Fruit fly (Drosophila melanogaster): Measurements from ENCODE around the gene ArgRS.

ArgRS gene

DNA sequence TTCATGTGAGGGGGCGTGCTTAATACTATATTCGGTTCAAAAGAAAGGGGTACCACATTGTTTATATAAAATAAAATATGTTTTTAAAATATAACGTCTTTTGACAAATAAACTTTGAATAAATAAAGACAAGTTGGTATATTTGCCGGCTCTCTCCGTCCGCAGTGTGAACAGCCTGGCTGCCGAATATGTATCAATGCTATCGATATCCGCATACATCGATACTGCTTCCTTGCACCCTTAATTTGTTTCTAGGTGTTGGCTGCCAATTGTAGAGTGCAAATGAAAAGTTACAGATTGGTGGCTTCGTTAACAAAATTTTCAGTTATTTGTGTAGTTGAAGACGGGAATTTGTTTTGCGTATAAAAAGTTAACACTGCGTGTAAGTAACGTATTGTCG is 15.9 kb upstream of the ArgRS start, which contains the start of gene Gbeta13F (continued):
- TF ChIP-seq ssp (GFP tag; IDR thresholded peaks at IDR 0.05) (peak; percentile 83), CG15601 (tag; optimal IDR thresholded peaks at IDR 0.05) (no peak), Dref (GFP tag; IDR thresholded peaks at IDR 0.05) (peak; percentile 84), Neu2 (GFP tag; optimal IDR thresholded peaks at IDR 0.05; ENCODE audit: borderline replicate concordance) (no peak), CG4617 (GFP tag; optimal IDR thresholded peaks at IDR 0.05; ENCODE audit: borderline replicate concordance) (no peak), Dad (GFP tag; optimal IDR thresholded peaks at IDR 0.05) (no peak), CG9797 (GFP tag; optimal IDR thresholded peaks at IDR 0.05) (peak; percentile 6), sisA (GFP tag; IDR thresholded peaks at IDR 0.05) (no peak), Abd-B (GFP tag; optimal IDR thresholded peaks at IDR 0.05) (no peak), nerfin-1 (tag; optimal IDR thresholded peaks at IDR 0.05) (no peak), CG4360 (GFP tag; IDR thresholded peaks at IDR 0.05) (no peak), gce (GFP tag; IDR thresholded peaks at IDR 0.05) (no peak), org-1 (GFP tag; optimal IDR thresholded peaks at IDR 0.05) (no peak), Ptx1 (GFP tag; IDR thresholded peaks at IDR 0.05) (peak; percentile 57), gcm (GFP tag; optimal IDR thresholded peaks at IDR 0.05) (no peak), vvl (GFP tag; IDR thresholded peaks at IDR 0.05) (peak; percentile 24; the same call in 1 of the 2 replicates), ftz-f1 (GFP tag; optimal IDR thresholded peaks at IDR 0.05) (no peak), kni (GFP tag; optimal IDR thresholded peaks at IDR 0.05) (no peak), CG14441 (GFP tag; IDR thresholded peaks at IDR 0.05) (peak; percentile 19; the same call in 1 of the 2 replicates), pb (GFP tag; optimal IDR thresholded peaks at IDR 0.05) (no peak), Bgb (GFP tag; IDR thresholded peaks at IDR 0.05; ENCODE audit: partially characterized antibody) (peak; percentile 59), CG6689 (GFP tag; IDR thresholded peaks at IDR 0.05) (no peak), usp (GFP tag; optimal IDR thresholded peaks at IDR 0.05) (no peak), tx (GFP tag; optimal IDR thresholded peaks at IDR 0.05) (no peak), CG34224 (GFP tag; IDR thresholded peaks at IDR 0.05; ENCODE audit: partially characterized antibody) (no peak; the same call in 2 of the 3 replicates), sob (GFP tag; IDR thresholded peaks at IDR 0.05) (no peak), CG6272 (GFP tag; IDR thresholded peaks at IDR 0.05) (no peak), CG2202 (tag; optimal IDR thresholded peaks at IDR 0.05) (no peak), Side (GFP tag; optimal IDR thresholded peaks at IDR 0.05) (no peak), HmgD (GFP tag; optimal IDR thresholded peaks at IDR 0.05) (no peak), vnd (GFP tag; IDR thresholded peaks at IDR 0.05; ENCODE audit: partially characterized antibody) (peak; percentile 55; the same call in 2 of the 3 replicates), dmrt99B (tag; optimal IDR thresholded peaks at IDR 0.05) (no peak), CG11456 (GFP tag; IDR thresholded peaks at IDR 0.05) (no peak), run (tag; optimal IDR thresholded peaks at IDR 0.05) (no peak), bigmax (GFP tag; optimal IDR thresholded peaks at IDR 0.05) (no peak), CG12659 (GFP tag; optimal IDR thresholded peaks at IDR 0.05) (no peak), HHEX (GFP tag; optimal IDR thresholded peaks at IDR 0.05) (no peak), CG16813 (GFP tag; IDR thresholded peaks at IDR 0.05; ENCODE audit: partially characterized antibody) (peak; percentile 73), CG18011 (GFP tag; optimal IDR thresholded peaks at IDR 0.05) (no peak), pfk (GFP tag; optimal IDR thresholded peaks at IDR 0.05) (no peak), MTF-1 (GFP tag; optimal IDR thresholded peaks at IDR 0.05; ENCODE audit: borderline replicate concordance) (no peak), zfh1 (GFP tag; IDR thresholded peaks at IDR 0.05) (no peak), CG1603 (tag; optimal IDR thresholded peaks at IDR 0.05) (peak; percentile 29), CG17359 (tag; optimal IDR thresholded peaks at IDR 0.05) (no peak), CG4820 (GFP tag; optimal IDR thresholded peaks at IDR 0.05) (no peak), h (optimal IDR thresholded peaks at IDR 0.05) (no peak), en (GFP tag; optimal IDR thresholded peaks at IDR 0.05) (no peak), ato (GFP tag; IDR thresholded peaks at IDR 0.05; ENCODE audit: partially characterized antibody) (peak; percentile 50; the same call in 1 of the 2 replicates), nom (GFP tag; optimal IDR thresholded peaks at IDR 0.05) (no peak), CG8089 (GFP tag; optimal IDR thresholded peaks at IDR 0.05) (no peak), slbo (GFP tag; IDR thresholded peaks at IDR 0.05) (peak; percentile 60)
